Fruit fly (Drosophila melanogaster) whole organism, larva: ENCODE measurements around the gene CG31974.

ENCODE experiments used
- noc ChIP-seq: fragments of 200-800 bp; sonication (Bioruptor generic); optimal IDR thresholded peaks from 3 replicates; lab custom pipeline; 2019; ENCODE audit warnings: missing biosample characterization, mild to moderate bottlenecking, missing genetic modification characterization, moderate library complexity

Gene CG31974

dm6 chr2L:109098-109799 lies 33.6 kb downstream of the CG31974 start:
- TF ChIP-seq noc (tag; lab: Kevin White, UChicago), result peak; percentile 24

dm6 chr2L:107476-108436 lies 35.1 kb downstream of the CG31974 start:
- TF ChIP-seq noc (tag; lab: Kevin White, UChicago), result no peak

- TF ChIP-seq noc (tag; lab: Kevin White, UChicago), result no peak
Observed at dm6 chr2L:107032-107431, 35.9 kb downstream of the CG31974 start.

dm6 chr2L:106540-106939 lies 36.4 kb downstream of the CG31974 start, which contains the start of the genes Nhe1 and Sam-S:
Nhe1 (minus strand) TSS chr2L:106732.
Sam-S (plus strand) TSS chr2L:106903.
- TF ChIP-seq noc (tag; lab: Kevin White, UChicago), result no peak

- no peak for TF ChIP-seq noc (tag; lab: Kevin White, UChicago)
Observed at dm6 chr2L:102161-102761, 40.6 kb downstream of the CG31974 start, which contains the start of gene Creld. Creld (plus strand) TSS chr2L:102380.

dm6 chr2L:94639-95059 lies 48.2 kb downstream of the CG31974 start, which contains the start of gene Zir:
Zir (plus strand) TSS chr2L:94739.
- TF ChIP-seq noc (tag; lab: Kevin White, UChicago), result no peak

- no peak for TF ChIP-seq noc (tag; lab: Kevin White, UChicago)
Observed at dm6 chr2L:94096-94495, 48.8 kb downstream of the CG31974 start.

dm6 chr2L:92993-93392 lies 49.9 kb downstream of the CG31974 start:
- no peak for TF ChIP-seq noc (tag; lab: Kevin White, UChicago)

- no peak for TF ChIP-seq noc (tag; lab: Kevin White, UChicago)
Observed at dm6 chr2L:91830-92229, 51.1 kb downstream of the CG31974 start.

dm6 chr2L:91333-91732 lies 51.6 kb downstream of the CG31974 start:
- TF ChIP-seq noc (tag; lab: Kevin White, UChicago), result no peak
